Fruit fly (Drosophila melanogaster) whole organism, embryonic: ENCODE measurements around the gene CG17816.

Experiments
- Atf3 ChIP-seq: fragments of 200-800 bp; sonication (Bioruptor generic); optimal IDR thresholded peaks from 3 replicates; lab custom pipeline; 2016; ENCODE audit warnings: missing biosample characterization, missing genetic modification characterization
- B-H2 ChIP-seq: fragments of 200-800 bp; sonication (Bioruptor generic); optimal IDR thresholded peaks from 2 replicates; lab custom pipeline; 2018; ENCODE audit warnings: missing biosample characterization, mild to moderate bottlenecking, missing genetic modification characterization
- BtbVII ChIP-seq: fragments of 200-800 bp; sonication (Bioruptor generic); optimal IDR thresholded peaks from 3 replicates; lab custom pipeline; 2017; ENCODE audit warnings: missing biosample characterization, mild to moderate bottlenecking, missing genetic modification characterization
- Bteb2 ChIP-seq: fragments of 200-800 bp; sonication (Bioruptor generic); optimal IDR thresholded peaks from 2 replicates; lab custom pipeline; 2016; ENCODE audit warnings: missing biosample characterization, missing genetic modification characterization
- CG11085 ChIP-seq: fragments of 200-800 bp; sonication (Bioruptor generic); IDR thresholded peaks from 2 replicates; pipeline ENCODE4 v1.3.6; 2022; ENCODE audit warnings: missing biosample characterization, missing genetic modification characterization
- CG11456 ChIP-seq: fragments of 200-800 bp; sonication (Bioruptor generic); IDR thresholded peaks from 3 replicates; pipeline ENCODE4 v1.3.6; 2022; ENCODE audit warnings: missing biosample characterization, missing genetic modification characterization
- CG11560 ChIP-seq: fragments of 200-800 bp; sonication (Bioruptor generic); IDR thresholded peaks from 3 replicates; pipeline ENCODE4 v1.3.6; 2022; ENCODE audit warnings: missing biosample characterization, missing genetic modification characterization
- CG12071 ChIP-seq: fragments of 200-800 bp; sonication (Bioruptor generic); optimal IDR thresholded peaks from 3 replicates; lab custom pipeline; 2018; ENCODE audit warnings: missing biosample characterization, mild to moderate bottlenecking, missing genetic modification characterization
- CG12155 ChIP-seq: fragments of 200-800 bp; sonication (Bioruptor generic); optimal IDR thresholded peaks from 3 replicates; lab custom pipeline; 2016; ENCODE audit warnings: missing biosample characterization, missing genetic modification characterization
- CG13123 ChIP-seq: fragments of 200-800 bp; sonication (Bioruptor generic); optimal IDR thresholded peaks from 2 replicates; lab custom pipeline; 2016; ENCODE audit warnings: missing biosample characterization, missing genetic modification characterization
- CG13287 ChIP-seq: fragments of 200-800 bp; sonication (Bioruptor generic); IDR thresholded peaks from 2 replicates; pipeline ENCODE4 v1.3.6; 2022; ENCODE audit warnings: missing biosample characterization, missing genetic modification characterization; ENCODE audit not compliant: partially characterized antibody
- CG13775 ChIP-seq: fragments of 200-800 bp; sonication (Bioruptor generic); optimal IDR thresholded peaks from 3 replicates; lab custom pipeline; 2017; ENCODE audit warnings: missing biosample characterization, mild to moderate bottlenecking, missing genetic modification characterization
- CG15514 ChIP-seq: fragments of 200-800 bp; sonication (Bioruptor generic); optimal IDR thresholded peaks from 3 replicates; lab custom pipeline; 2017; ENCODE audit warnings: missing biosample characterization, missing genetic modification characterization, mild to moderate bottlenecking, moderate library complexity, missing genetic modification reagents
- CG17186 ChIP-seq: fragments of 200-800 bp; sonication (Bioruptor generic); optimal IDR thresholded peaks from 3 replicates; lab custom pipeline; 2017; ENCODE audit warnings: missing biosample characterization, missing genetic modification reagents, missing genetic modification characterization
- CG17829 ChIP-seq: fragments of 200-800 bp; optimal IDR thresholded peaks from 2 replicates; lab custom pipeline; 2019; ENCODE audit warnings: missing biosample characterization, mild to moderate bottlenecking, missing genetic modification characterization, moderate library complexity
- CG2202 ChIP-seq: fragments of 200-800 bp; sonication (Bioruptor generic); optimal IDR thresholded peaks from 2 replicates; lab custom pipeline; 2018; ENCODE audit warnings: missing biosample characterization, mild to moderate bottlenecking, missing genetic modification characterization
- CG32772 ChIP-seq: fragments of 200-800 bp; sonication (Bioruptor generic); IDR thresholded peaks from 2 replicates; pipeline ENCODE4 v1.3.6; 2022; ENCODE audit warnings: missing biosample characterization, missing genetic modification characterization
- CG33557 ChIP-seq: fragments of 200-800 bp; sonication (Bioruptor generic); optimal IDR thresholded peaks from 2 replicates; lab custom pipeline; 2019; ENCODE audit warnings: missing biosample characterization, mild to moderate bottlenecking, missing genetic modification characterization, moderate library complexity
- CG3726 ChIP-seq: fragments of 200-800 bp; sonication (Bioruptor generic); IDR thresholded peaks from 3 replicates; pipeline ENCODE4, ENCODE4 v1.3.6; 2022; ENCODE audit warnings: missing biosample characterization, missing genetic modification characterization
- CG4360 ChIP-seq: fragments of 200-800 bp; sonication (Bioruptor generic); IDR thresholded peaks from 2 replicates; pipeline ENCODE4 v1.3.6; 2022; ENCODE audit warnings: missing biosample characterization, missing genetic modification characterization
- CG4730 ChIP-seq: fragments of 200-800 bp; sonication (Bioruptor generic); IDR thresholded peaks from 2 replicates; pipeline ENCODE4 v1.3.6; 2022; ENCODE audit warnings: missing biosample characterization, missing genetic modification characterization
- CG4854 ChIP-seq: fragments of 200-800 bp; sonication (Bioruptor generic); optimal IDR thresholded peaks from 2 replicates; lab custom pipeline; 2016; ENCODE audit warnings: missing biosample characterization, missing genetic modification characterization, inconsistent platforms
- CG8924 ChIP-seq: fragments of 200-800 bp; optimal IDR thresholded peaks from 3 replicates; lab custom pipeline; 2019; ENCODE audit warnings: missing biosample characterization, mild to moderate bottlenecking, missing genetic modification characterization, moderate library complexity
- CG8944 ChIP-seq: fragments of 200-800 bp; sonication (Bioruptor generic); optimal IDR thresholded peaks from 3 replicates; lab custom pipeline; 2016; ENCODE audit warnings: missing biosample characterization, missing genetic modification characterization
- CG9609 ChIP-seq: fragments of 200-800 bp; sonication (Bioruptor generic); optimal IDR thresholded peaks from 3 replicates; lab custom pipeline; 2016; ENCODE audit warnings: missing biosample characterization, missing genetic modification characterization
- D ChIP-seq, 2 experiments: fragments of 200-800 bp in 1 of 2; fragments of >200 bp in 1 of 2; sonication (Bioruptor generic) in 1 of 2; optimal IDR thresholded peaks; 2 replicates in 1 of 2; 3 replicates in 1 of 2; lab custom pipeline; 2017; ENCODE audit warnings: mild to moderate bottlenecking in 1 of 2, missing biosample characterization in 1 of 2, missing genetic modification characterization in 1 of 2, missing genetic modification reagents in 1 of 2
- Dfd ChIP-seq, 2 experiments: fragments of >200 bp; optimal IDR thresholded peaks; 2 replicates each; lab custom pipeline; 2017; ENCODE audit warnings: missing biosample characterization in 2 of 2, missing genetic modification characterization in 2 of 2
- Dip3 ChIP-seq: fragments of 200-800 bp; sonication (Bioruptor generic); optimal IDR thresholded peaks from 3 replicates; lab custom pipeline; 2016; ENCODE audit warnings: missing biosample characterization, missing genetic modification characterization
- Dll ChIP-seq: fragments of 200-800 bp; sonication (Bioruptor generic); IDR thresholded peaks from 4 replicates; pipeline ENCODE4 v1.3.6; 2022; ENCODE audit warnings: missing biosample characterization, missing genetic modification characterization; ENCODE audit not compliant: partially characterized antibody
- Ets65A ChIP-seq: fragments of 200-800 bp; sonication (Bioruptor generic); peaks from one replicate; lab custom pipeline; 2016; ENCODE audit warnings: missing biosample characterization, missing genetic modification characterization
- Hsf ChIP-seq: fragments of 200-800 bp; sonication (Bioruptor generic); optimal IDR thresholded peaks from 3 replicates; lab custom pipeline; 2016; ENCODE audit warnings: missing biosample characterization, missing genetic modification characterization
- Lim3 ChIP-seq: fragments of 200-800 bp; sonication (Bioruptor generic); IDR thresholded peaks from 2 replicates; pipeline ENCODE4 v1.3.6; 2022; ENCODE audit warnings: missing biosample characterization, missing genetic modification characterization
- NK7.1 ChIP-seq: fragments of 200-800 bp; sonication (Bioruptor generic); optimal IDR thresholded peaks from 3 replicates; lab custom pipeline; 2016; ENCODE audit warnings: missing biosample characterization, missing genetic modification characterization
- Nf-YC ChIP-seq: fragments of 200-800 bp; optimal IDR thresholded peaks from 3 replicates; lab custom pipeline; 2019; ENCODE audit warnings: missing biosample characterization, mild to moderate bottlenecking, missing genetic modification characterization, moderate library complexity
- aop ChIP-seq: fragments of 200-800 bp; sonication (Bioruptor generic); IDR thresholded peaks from 2 replicates; pipeline ENCODE4 v1.3.6; 2022; ENCODE audit warnings: missing biosample characterization, missing genetic modification characterization
- ato ChIP-seq: fragments of 200-800 bp; sonication (Bioruptor generic); IDR thresholded peaks from 2 replicates; pipeline ENCODE4 v1.3.6; 2022; ENCODE audit warnings: missing biosample characterization, missing genetic modification characterization; ENCODE audit not compliant: partially characterized antibody
- btn ChIP-seq: fragments of 200-800 bp; sonication (Bioruptor generic); optimal IDR thresholded peaks from 2 replicates; lab custom pipeline; 2016; ENCODE audit warnings: missing biosample characterization, missing genetic modification characterization
- dimm ChIP-seq: fragments of 200-800 bp; sonication (Bioruptor generic); IDR thresholded peaks from 2 replicates; pipeline ENCODE4 v1.3.6; 2022; ENCODE audit warnings: missing biosample characterization, missing genetic modification characterization
- dm ChIP-seq: fragments of 200-800 bp; sonication (Bioruptor generic); optimal IDR thresholded peaks from 3 replicates; lab custom pipeline; 2016; ENCODE audit warnings: missing biosample characterization, missing genetic modification characterization
- grau ChIP-seq: fragments of 200-800 bp; optimal IDR thresholded peaks from 3 replicates; lab custom pipeline; 2019; ENCODE audit warnings: missing biosample characterization, mild to moderate bottlenecking, missing genetic modification characterization, moderate library complexity
- hbn ChIP-seq: fragments of 200-800 bp; sonication (Bioruptor generic); IDR thresholded peaks from 2 replicates; pipeline ENCODE4 v1.3.6; 2022; ENCODE audit warnings: missing biosample characterization, missing genetic modification characterization; ENCODE audit not compliant: partially characterized antibody
- jing ChIP-seq: fragments of 200-800 bp; sonication (Bioruptor generic); optimal IDR thresholded peaks from 2 replicates; lab custom pipeline; 2018; ENCODE audit warnings: missing biosample characterization, mild to moderate bottlenecking, missing genetic modification characterization
- klu ChIP-seq: fragments of 200-800 bp; sonication (Bioruptor generic); IDR thresholded peaks from 2 replicates; pipeline ENCODE4 v1.3.6; 2022; ENCODE audit warnings: missing biosample characterization, missing genetic modification characterization
- luna ChIP-seq: fragments of 200-800 bp; sonication (Bioruptor generic); optimal IDR thresholded peaks from 2 replicates; lab custom pipeline; 2016; ENCODE audit warnings: missing biosample characterization, missing genetic modification characterization
- pfk ChIP-seq: fragments of 200-800 bp; sonication (Bioruptor generic); optimal IDR thresholded peaks from 2 replicates; lab custom pipeline; 2018; ENCODE audit warnings: missing biosample characterization, mild to moderate bottlenecking, missing genetic modification characterization, moderate library complexity
- rib ChIP-seq: fragments of 200-800 bp; sonication (Bioruptor generic); IDR thresholded peaks from 2 replicates; pipeline ENCODE4 v1.3.6; 2022; ENCODE audit warnings: missing biosample characterization, missing genetic modification characterization
- row ChIP-seq: fragments of 200-800 bp; sonication (Bioruptor generic); IDR thresholded peaks from 3 replicates; pipeline ENCODE4 v1.3.6; 2022; ENCODE audit warnings: missing biosample characterization, missing genetic modification characterization
- sisA ChIP-seq: fragments of 200-800 bp; sonication (Bioruptor generic); IDR thresholded peaks from 2 replicates; pipeline ENCODE4 v1.3.6; 2022; ENCODE audit warnings: missing biosample characterization, missing genetic modification characterization
- stc ChIP-seq: fragments of 200-800 bp; sonication (Bioruptor generic); IDR thresholded peaks from 2 replicates; pipeline ENCODE4 v1.3.6; 2022; ENCODE audit warnings: missing biosample characterization, missing genetic modification characterization
- vnd ChIP-seq: fragments of 200-800 bp; sonication (Bioruptor generic); IDR thresholded peaks from 3 replicates; pipeline ENCODE4 v1.3.6; 2022; ENCODE audit warnings: missing biosample characterization, missing genetic modification characterization; ENCODE audit not compliant: partially characterized antibody
- zen ChIP-seq: fragments of 200-800 bp; sonication (Bioruptor generic); optimal IDR thresholded peaks from 3 replicates; lab custom pipeline; 2018; ENCODE audit warnings: missing biosample characterization, mild to moderate bottlenecking, missing genetic modification characterization, moderate library complexity

Gene CG17816

DNA sequence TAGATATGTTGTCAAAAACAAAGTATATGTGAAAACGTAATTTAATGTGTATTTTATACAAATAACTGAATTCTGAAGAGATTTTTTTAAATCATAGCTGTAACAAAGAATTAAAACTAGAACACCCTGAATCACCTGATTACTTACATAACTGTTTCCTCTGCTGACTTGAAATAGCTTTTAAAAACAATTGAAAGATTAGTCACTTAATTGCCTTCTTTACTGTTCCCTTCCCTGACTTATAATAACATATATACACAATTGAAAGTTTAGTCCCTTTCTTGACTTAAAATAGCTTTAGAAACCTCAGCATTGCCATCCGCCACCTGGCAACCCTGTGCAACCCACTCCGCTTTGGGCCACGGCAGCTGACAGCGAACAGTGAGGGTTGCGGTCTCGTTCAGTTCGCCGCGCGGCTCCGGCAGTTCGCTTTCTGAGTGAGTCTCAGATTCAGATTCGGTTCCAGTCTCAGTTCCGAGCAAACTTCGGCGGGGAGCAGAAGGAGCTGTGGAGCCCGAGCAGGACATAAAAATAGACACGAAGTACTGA is 72.5 kb downstream of the CG17816 start, which contains the start of gene CG34384 (continued):
- no peak for TF ChIP-seq CG3726 (GFP tag; lab: Robert Waterston, UW)
- TF ChIP-seq row (GFP tag; lab: Robert Waterston, UW), result peak; percentile 57; the same call in 1 of the 3 replicates
- TF ChIP-seq sisA, result peak; percentile 17; the same call in 1 of the 2 replicates
- no peak for TF ChIP-seq CG13123 (GFP tag; lab: Kevin White, UChicago)
- no peak for TF ChIP-seq luna (GFP tag; lab: Kevin White, UChicago)
- TF ChIP-seq D (optimal IDR thresholded peaks at IDR 0.05; lab: Kevin White, UChicago), result no peak
- peak; percentile 59 for TF ChIP-seq D (GFP tag; optimal IDR thresholded peaks at IDR 0.05; lab: Kevin White, UChicago)
- TF ChIP-seq vnd (GFP tag; lab: Robert Waterston, UW), result no peak
- no peak for TF ChIP-seq CG17186 (GFP tag; lab: Kevin White, UChicago)
- TF ChIP-seq Hsf (GFP tag; lab: Kevin White, UChicago), result peak; percentile 34
- TF ChIP-seq CG4360 (GFP tag; lab: Robert Waterston, UW), result no peak
- no peak for TF ChIP-seq CG11560 (tag; lab: Robert Waterston, UW)
- no peak for TF ChIP-seq CG33557 (GFP tag; lab: Kevin White, UChicago)
- 0 out of 3 replicates have a peak, but pooled peaks have one; percentile 68 for TF ChIP-seq CG11456 (GFP tag; lab: Robert Waterston, UW)
- peak; percentile 5 for TF ChIP-seq B-H2 (GFP tag; lab: Kevin White, UChicago)
- no peak for TF ChIP-seq CG8944 (GFP tag; lab: Kevin White, UChicago)
- no peak for TF ChIP-seq CG32772 (GFP tag; lab: Robert Waterston, UW)
- no peak for TF ChIP-seq klu (GFP tag; lab: Robert Waterston, UW)
- peak; percentile 33 for TF ChIP-seq btn (GFP tag; lab: Kevin White, UChicago)
- no peak for TF ChIP-seq stc (GFP tag; lab: Robert Waterston, UW)
- TF ChIP-seq BtbVII, result peak; percentile 71
- TF ChIP-seq CG15514 (GFP tag; lab: Kevin White, UChicago), result peak; percentile 86
- TF ChIP-seq ato (GFP tag; lab: Robert Waterston, UW), result no peak
- no peak for TF ChIP-seq Dll (GFP tag; lab: Robert Waterston, UW)
- peak; percentile 61 for TF ChIP-seq CG8924 (tag; lab: Kevin White, UChicago)
- no peak for TF ChIP-seq Dip3 (GFP tag; lab: Kevin White, UChicago)
- peak; percentile 85 for TF ChIP-seq Ets65A (GFP tag; lab: Kevin White, UChicago)
- no peak for TF ChIP-seq rib (GFP tag; lab: Robert Waterston, UW)
- TF ChIP-seq NK7.1 (GFP tag; lab: Kevin White, UChicago), result no peak
- TF ChIP-seq grau (tag; lab: Kevin White, UChicago), result peak; percentile 60
- TF ChIP-seq jing, result no peak
- TF ChIP-seq zen, result peak; percentile 24
- no peak for TF ChIP-seq CG13287
- no peak for TF ChIP-seq CG2202 (tag; lab: Kevin White, UChicago)
- peak; percentile 46 for TF ChIP-seq CG12155 (GFP tag; lab: Kevin White, UChicago)
- peak; percentile 27 for TF ChIP-seq CG9609
- no peak for TF ChIP-seq pfk (GFP tag; lab: Kevin White, UChicago)
- TF ChIP-seq Lim3 (GFP tag; lab: Robert Waterston, UW), result no peak
- no peak for TF ChIP-seq Atf3
- no peak for TF ChIP-seq CG11085 (GFP tag; lab: Robert Waterston, UW)
- no peak for TF ChIP-seq dimm (GFP tag; lab: Robert Waterston, UW)
- no peak for TF ChIP-seq Dfd (GFP tag; optimal IDR thresholded peaks at IDR 0.05; lab: Kevin White, UChicago)
- no peak for TF ChIP-seq CG4730 (GFP tag; lab: Robert Waterston, UW)
- peak; percentile 5 for TF ChIP-seq CG4854 (GFP tag; lab: Kevin White, UChicago)
- TF ChIP-seq Bteb2, result peak; percentile 27
- TF ChIP-seq aop, result no peak
- TF ChIP-seq dm (GFP tag; lab: Kevin White, UChicago), result no peak
- TF ChIP-seq CG12071 (GFP tag; lab: Kevin White, UChicago), result no peak
- peak; percentile 44 for TF ChIP-seq CG17829 (tag; lab: Kevin White, UChicago)
- no peak for TF ChIP-seq hbn (GFP tag; lab: Robert Waterston, UW)
- TF ChIP-seq CG13775 (GFP tag; lab: Kevin White, UChicago), result peak; percentile 56
- peak; percentile 66 for TF ChIP-seq Nf-YC (tag; lab: Kevin White, UChicago)
